Worm (Caenorhabditis elegans): ENCODE data around the gene C17H12.3.

DNA sequence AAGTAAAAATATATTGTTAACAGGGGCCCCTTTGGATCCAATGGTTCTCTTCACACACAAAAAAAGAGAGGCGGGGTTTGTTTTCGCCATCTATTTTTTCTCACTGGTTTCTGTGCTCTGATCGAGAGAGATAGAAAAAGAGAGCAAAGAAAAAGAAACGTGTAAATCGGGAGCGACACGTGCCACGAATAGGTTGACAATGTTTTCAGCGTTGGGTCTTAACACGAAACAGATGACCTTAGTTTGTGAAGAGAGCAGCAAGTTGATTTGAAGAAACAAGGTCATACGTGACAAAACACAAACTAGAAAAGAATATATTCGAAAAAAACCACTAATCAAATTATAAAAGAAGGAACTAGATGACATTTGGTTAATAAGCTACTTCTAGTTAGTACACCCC, 46.9 kb downstream of the C17H12.3 start, which contains the start of gene lin-45:
- TF ChIP-seq pag-3 (tag; optimal IDR thresholded peaks at IDR 0.05; ENCODE audit: borderline replicate concordance): no peak
- TF ChIP-seq pha-4 (tag; optimal IDR thresholded peaks at IDR 0.05): no peak
- TF ChIP-seq zip-5 (tag; optimal IDR thresholded peaks at IDR 0.05): no peak
- TF ChIP-seq ceh-6 (GFP tag; optimal IDR thresholded peaks at IDR 0.05): no peak
- TF ChIP-seq odd-2 (tag; optimal IDR thresholded peaks at IDR 0.05): no peak
- no peak for TF ChIP-seq elt-4 (tag; optimal IDR thresholded peaks at IDR 0.05)

Measured in whole organism, late embryonic.